Worm (Caenorhabditis elegans) whole organism, L1 larva: Measurements from ENCODE around the gene bigr-1.

Experiments
- C16A3.4 ChIP-seq: fragments of 150-350 bp; optimal IDR thresholded peaks from 2 replicates; lab custom pipeline; 2014; ENCODE audit warnings: missing biosample characterization, missing genetic modification characterization
- F16B12.6 ChIP-seq: fragments of 150-350 bp; optimal IDR thresholded peaks from 2 replicates; lab custom pipeline; 2014; ENCODE audit warnings: missing biosample characterization, missing genetic modification characterization
- Y116A8C.19 ChIP-seq: sonication (generic microtip); optimal IDR thresholded peaks from 2 replicates; lab custom pipeline; 2016; ENCODE audit warnings: missing compliant biosample characterization, missing genetic modification characterization, borderline replicate concordance
- aha-1 ChIP-seq: fragments of 150-350 bp; optimal IDR thresholded peaks from 2 replicates; lab custom pipeline; 2014; ENCODE audit warnings: missing biosample characterization, missing genetic modification characterization
- alr-1 ChIP-seq: fragments of 200-800 bp; sonication (Bioruptor generic); optimal IDR thresholded peaks from 2 replicates; lab custom pipeline; 2018; ENCODE audit warnings: borderline replicate concordance, mild to moderate bottlenecking, missing genetic modification characterization, missing compliant biosample characterization
- aly-2 ChIP-seq: fragments of 150-350 bp; optimal IDR thresholded peaks from 2 replicates; lab custom pipeline; 2014; ENCODE audit warnings: missing biosample characterization, missing genetic modification characterization
- blmp-1 ChIP-seq: fragments of 150-350 bp; optimal IDR thresholded peaks from 2 replicates; lab custom pipeline; 2014; ENCODE audit warnings: missing biosample characterization, missing genetic modification characterization
- ceh-8 ChIP-seq: fragments of 200-800 bp; sonication (Bioruptor generic); optimal IDR thresholded peaks from 2 replicates; lab custom pipeline; 2018; ENCODE audit warnings: mild to moderate bottlenecking, missing genetic modification characterization, moderate library complexity, missing compliant biosample characterization
- ceh-82 ChIP-seq, 3 experiments: fragments of 150-350 bp in 1 of 3; sonication (generic microtip) in 2 of 3; optimal IDR thresholded peaks; 2 replicates each; lab custom pipeline; 2014 to 2017; ENCODE audit warnings: missing biosample characterization in 3 of 3, missing genetic modification characterization in 3 of 3
- ceh-88 ChIP-seq: fragments of 200-800 bp; sonication (Bioruptor generic); IDR thresholded peaks from 2 replicates; pipeline ENCODE4 v1.3.6; 2022; ENCODE audit warnings: missing genetic modification characterization, missing compliant biosample characterization
- ceh-90 ChIP-seq: sonication (generic microtip); optimal IDR thresholded peaks from 2 replicates; lab custom pipeline; 2016; ENCODE audit warnings: missing genetic modification characterization, missing compliant biosample characterization
- ces-1 ChIP-seq: fragments of 150-350 bp; optimal IDR thresholded peaks from 2 replicates; lab custom pipeline; 2014; ENCODE audit warnings: missing biosample characterization, missing genetic modification reagents, missing genetic modification characterization
- dpl-1 ChIP-seq, 3 experiments: fragments of 150-350 bp in 2 of 3; sonication (generic microtip) in 1 of 3; optimal IDR thresholded peaks; 2 replicates each; lab custom pipeline; 2014 to 2017; ENCODE audit warnings: missing biosample characterization in 3 of 3, missing genetic modification characterization in 3 of 3, missing genetic modification reagents in 3 of 3
- dsc-1 ChIP-seq: sonication (generic microtip); optimal IDR thresholded peaks from 2 replicates; lab custom pipeline; 2016; ENCODE audit warnings: mild to moderate bottlenecking, missing genetic modification characterization, missing compliant biosample characterization
- efl-3 ChIP-seq: fragments of 200-800 bp; sonication (Bioruptor generic); optimal IDR thresholded peaks from 2 replicates; lab custom pipeline; 2018; ENCODE audit warnings: mild to moderate bottlenecking, missing genetic modification characterization, missing compliant biosample characterization
- elt-2 ChIP-seq: sonication (generic microtip); optimal IDR thresholded peaks from 2 replicates; lab custom pipeline; 2016; ENCODE audit warnings: missing genetic modification characterization, mild to moderate bottlenecking, inconsistent platforms, missing compliant biosample characterization, missing genetic modification reagents
- elt-3 ChIP-seq, 6 experiments: fragments of 150-350 bp in 1 of 6; sonication (generic microtip); optimal IDR thresholded peaks; 2 replicates each; lab custom pipeline; 2017 to 2018; ENCODE audit warnings: missing biosample characterization in 6 of 6, missing genetic modification characterization in 6 of 6, inconsistent platforms in 1 of 6
- fkh-8 ChIP-seq: sonication (generic microtip); optimal IDR thresholded peaks from 2 replicates; lab custom pipeline; 2016; ENCODE audit warnings: mild to moderate bottlenecking, missing genetic modification characterization, missing compliant biosample characterization
- fos-1 ChIP-seq: fragments of 150-350 bp; optimal IDR thresholded peaks from 2 replicates; lab custom pipeline; 2014; ENCODE audit warnings: missing biosample characterization, missing genetic modification characterization
- grh-1 ChIP-seq: fragments of 200-800 bp; sonication (Bioruptor generic); IDR thresholded peaks from 2 replicates; pipeline ENCODE4 v1.3.6; 2022; ENCODE audit warnings: missing genetic modification reagents, missing genetic modification characterization, missing compliant biosample characterization
- hlh-4 ChIP-seq: sonication (generic microtip); optimal IDR thresholded peaks from 2 replicates; lab custom pipeline; 2016; ENCODE audit warnings: mild to moderate bottlenecking, missing genetic modification characterization, missing compliant biosample characterization
- hpl-2 ChIP-seq: fragments of 150-350 bp; optimal IDR thresholded peaks from 2 replicates; lab custom pipeline; 2014; ENCODE audit warnings: missing biosample characterization, missing genetic modification reagents, missing genetic modification characterization
- isw-1 ChIP-seq: fragments of 200-800 bp; sonication (Bioruptor generic); IDR thresholded peaks from 2 replicates; pipeline ENCODE4 v1.3.6; 2022; ENCODE audit warnings: missing genetic modification characterization, missing compliant biosample characterization
- jun-1 ChIP-seq: fragments of 150-350 bp; optimal IDR thresholded peaks from 2 replicates; lab custom pipeline; 2014; ENCODE audit warnings: missing biosample characterization, missing genetic modification reagents, missing genetic modification characterization
- lin-13 ChIP-seq: fragments of 150-350 bp; optimal IDR thresholded peaks from 2 replicates; lab custom pipeline; 2014; ENCODE audit warnings: missing biosample characterization, missing genetic modification reagents, missing genetic modification characterization
- lin-15B ChIP-seq: fragments of 150-350 bp; sonication (generic microtip); optimal IDR thresholded peaks from 3 replicates; lab custom pipeline; 2014; ENCODE audit warnings: missing biosample characterization, missing genetic modification characterization
- lin-35 ChIP-seq, 2 experiments: fragments of 150-350 bp; optimal IDR thresholded peaks; 2 replicates each; lab custom pipeline; 2014; ENCODE audit warnings: missing biosample characterization in 2 of 2, missing genetic modification characterization in 2 of 2, missing genetic modification reagents in 2 of 2
- mab-9 ChIP-seq: fragments of 200-800 bp; sonication (Bioruptor generic); IDR thresholded peaks from 2 replicates; pipeline ENCODE4 v1.3.6; 2022; ENCODE audit warnings: missing genetic modification reagents, missing genetic modification characterization, missing compliant biosample characterization
- mdl-1 ChIP-seq, 2 experiments: fragments of 150-350 bp; optimal IDR thresholded peaks; 2 replicates each; lab custom pipeline; 2014 to 2017; ENCODE audit warnings: missing biosample characterization in 2 of 2, missing genetic modification characterization in 2 of 2, inconsistent platforms in 1 of 2
- nhr-19 ChIP-seq: fragments of 200-800 bp; sonication (Bioruptor generic); conservative IDR thresholded peaks from 2 replicates; pipeline ENCODE4 v1.3.6; 2022; ENCODE audit warnings: missing genetic modification characterization, missing compliant biosample characterization
- nhr-20 ChIP-seq: sonication (generic microtip); optimal IDR thresholded peaks from 2 replicates; lab custom pipeline; 2016; ENCODE audit warnings: mild to moderate bottlenecking, missing genetic modification characterization, missing compliant biosample characterization
- nhr-47 ChIP-seq: sonication (generic microtip); optimal IDR thresholded peaks from 2 replicates; lab custom pipeline; 2016; ENCODE audit warnings: mild to moderate bottlenecking, missing genetic modification characterization, moderate library complexity, missing compliant biosample characterization
- nhr-76 ChIP-seq: sonication (generic microtip); optimal IDR thresholded peaks from 2 replicates; lab custom pipeline; 2017; ENCODE audit warnings: missing biosample characterization, missing genetic modification characterization
- nhr-77 ChIP-seq: fragments of 150-350 bp; optimal IDR thresholded peaks from 2 replicates; lab custom pipeline; 2014; ENCODE audit warnings: missing biosample characterization, missing genetic modification characterization
- nhr-85 ChIP-seq: sonication (generic microtip); peaks from one replicate; lab custom pipeline; 2016; ENCODE audit warnings: missing genetic modification characterization, inconsistent platforms, missing compliant biosample characterization
- pag-3 ChIP-seq: sonication (generic microtip); optimal IDR thresholded peaks from 2 replicates; lab custom pipeline; 2017; ENCODE audit warnings: missing genetic modification characterization, mild to moderate bottlenecking, missing compliant biosample characterization, antibody characterized with exemption, borderline replicate concordance; ENCODE audit not compliant: insufficient read depth
- pqm-1 ChIP-seq: sonication (generic microtip); optimal IDR thresholded peaks from 3 replicates; lab custom pipeline; 2017; ENCODE audit warnings: missing biosample characterization, missing genetic modification characterization
- snpc-4 ChIP-seq: fragments of 150-350 bp; optimal IDR thresholded peaks from 2 replicates; lab custom pipeline; 2014; ENCODE audit warnings: missing biosample characterization, missing genetic modification characterization
- snu-23 ChIP-seq: sonication (generic microtip); optimal IDR thresholded peaks from 2 replicates; lab custom pipeline; 2016; ENCODE audit warnings: missing genetic modification characterization, missing compliant biosample characterization
- sox-4 ChIP-seq: sonication (generic microtip); optimal IDR thresholded peaks from 2 replicates; lab custom pipeline; 2016; ENCODE audit warnings: missing genetic modification characterization, missing compliant biosample characterization
- sptf-1 ChIP-seq: fragments of 150-350 bp; optimal IDR thresholded peaks from 2 replicates; lab custom pipeline; 2014; ENCODE audit warnings: missing biosample characterization, missing genetic modification characterization
- swsn-7 ChIP-seq: sonication (generic microtip); optimal IDR thresholded peaks from 2 replicates; lab custom pipeline; 2016; ENCODE audit warnings: missing genetic modification characterization, missing compliant biosample characterization
- tlp-1 ChIP-seq: fragments of 150-350 bp; optimal IDR thresholded peaks from 2 replicates; lab custom pipeline; 2014; ENCODE audit warnings: missing biosample characterization, missing genetic modification characterization
- unc-130 ChIP-seq: fragments of 150-350 bp; optimal IDR thresholded peaks from 2 replicates; lab custom pipeline; 2017; ENCODE audit warnings: missing biosample characterization, missing genetic modification characterization, inconsistent platforms
- unc-30 ChIP-seq: sonication (generic microtip); optimal IDR thresholded peaks from 2 replicates; lab custom pipeline; 2017; ENCODE audit warnings: missing biosample characterization, missing genetic modification characterization
- unc-62 ChIP-seq: fragments of 150-350 bp; optimal IDR thresholded peaks from 2 replicates; lab custom pipeline; 2014; ENCODE audit warnings: missing biosample characterization, missing genetic modification reagents, missing genetic modification characterization
- unc-86 ChIP-seq: sonication (generic microtip); optimal IDR thresholded peaks from 2 replicates; lab custom pipeline; 2016; ENCODE audit warnings: missing genetic modification characterization, missing compliant biosample characterization
- unc-98 ChIP-seq: fragments of 200-800 bp; sonication (Bioruptor generic); IDR thresholded peaks from 2 replicates; pipeline ENCODE4 v1.3.6; 2022; ENCODE audit warnings: missing genetic modification characterization, missing compliant biosample characterization
- zip-4 ChIP-seq: fragments of 200-800 bp; sonication (Bioruptor generic); optimal IDR thresholded peaks from 2 replicates; lab custom pipeline; 2018; ENCODE audit warnings: mild to moderate bottlenecking, missing genetic modification characterization, moderate library complexity, missing compliant biosample characterization
- ztf-11 ChIP-seq, 2 experiments: sonication (generic microtip); optimal IDR thresholded peaks; 2 replicates each; lab custom pipeline; 2016 to 2017; ENCODE audit warnings: missing genetic modification characterization in 2 of 2, missing biosample characterization in 1 of 2, missing compliant biosample characterization in 1 of 2

bigr-1 gene

ce11 chrII:11134828-11135227, 46.6 kb upstream of the bigr-1 start, which contains the start of gene F40F8.5:
Gene F40F8.5 (minus strand): TSS chrII:11134928.
- TF ChIP-seq ceh-90, result no peak
- no peak for TF ChIP-seq unc-30 (tag; lab: Kevin White, UChicago)
- no peak for TF ChIP-seq aly-2
- no peak for TF ChIP-seq lin-35 (GFP tag; optimal IDR thresholded peaks at IDR 0.05; lab: Kevin White, UChicago)
- no peak for TF ChIP-seq sox-4 (tag; lab: Kevin White, UChicago)
- TF ChIP-seq dpl-1 (GFP tag; optimal IDR thresholded peaks at IDR 0.05; lab: Kevin White, UChicago), result no peak
- no peak for TF ChIP-seq ceh-82 (tag; optimal IDR thresholded peaks at IDR 0.05; lab: Kevin White, UChicago)
- TF ChIP-seq nhr-77 (tag; lab: Kevin White, UChicago), result no peak
- no peak for TF ChIP-seq alr-1 (tag; lab: Kevin White, UChicago)
- TF ChIP-seq unc-130 (tag; lab: Kevin White, UChicago), result no peak
- TF ChIP-seq snpc-4 (tag; lab: Kevin White, UChicago), result no peak
- TF ChIP-seq elt-2 (tag; lab: Kevin White, UChicago), result no peak
- no peak for TF ChIP-seq fos-1 (tag; lab: Kevin White, UChicago)

- no peak for TF ChIP-seq lin-15B
- peak in 1 of 2 experiments; percentile 13 for TF ChIP-seq lin-35 (GFP tag; optimal IDR thresholded peaks at IDR 0.05; lab: Kevin White, UChicago)
- no peak for TF ChIP-seq nhr-85 (tag; lab: Kevin White, UChicago)
- TF ChIP-seq nhr-76 (tag; lab: Kevin White, UChicago), result no peak
- no peak for TF ChIP-seq jun-1 (tag; lab: Kevin White, UChicago)
- no peak for TF ChIP-seq fkh-8 (tag; lab: Kevin White, UChicago)
- TF ChIP-seq elt-2 (tag; lab: Kevin White, UChicago), result peak; percentile 4
- no peak for TF ChIP-seq lin-13 (GFP tag; lab: Kevin White, UChicago)
- TF ChIP-seq unc-62 (GFP tag; lab: Kevin White, UChicago), result no peak
- no peak for TF ChIP-seq dsc-1 (tag; lab: Kevin White, UChicago)
- no peak for TF ChIP-seq isw-1 (GFP tag; lab: Robert Waterston, UW)
- no peak for TF ChIP-seq aha-1 (tag; lab: Kevin White, UChicago)
- TF ChIP-seq nhr-20, result no peak
- no peak for TF ChIP-seq unc-130 (tag; lab: Kevin White, UChicago)
- TF ChIP-seq ceh-82 (tag; optimal IDR thresholded peaks at IDR 0.05; lab: Kevin White, UChicago), result no peak
- TF ChIP-seq ceh-8, result no peak
- TF ChIP-seq ztf-11 (tag; optimal IDR thresholded peaks at IDR 0.05; lab: Kevin White, UChicago), result no peak
- TF ChIP-seq alr-1 (tag; lab: Kevin White, UChicago), result no peak
- no peak for TF ChIP-seq sptf-1 (tag; lab: Kevin White, UChicago)
- no peak for TF ChIP-seq Y116A8C.19 (tag; lab: Kevin White, UChicago)
- TF ChIP-seq fos-1 (tag; lab: Kevin White, UChicago), result no peak
- TF ChIP-seq aly-2, result no peak
- no peak for TF ChIP-seq blmp-1 (tag; lab: Kevin White, UChicago)
- no peak for TF ChIP-seq hlh-4
- peak; percentile 11 for TF ChIP-seq snu-23 (GFP tag; lab: Kevin White, UChicago)
- TF ChIP-seq zip-4 (GFP tag; lab: Kevin White, UChicago), result no peak
- no peak for TF ChIP-seq dpl-1 (GFP tag; optimal IDR thresholded peaks at IDR 0.05; lab: Kevin White, UChicago)
- TF ChIP-seq F16B12.6, result no peak
- no peak for TF ChIP-seq grh-1 (GFP tag; lab: Robert Waterston, UW)
- TF ChIP-seq mab-9, result no peak
- no peak for TF ChIP-seq pag-3
- TF ChIP-seq ceh-88 (GFP tag; lab: Robert Waterston, UW), result no peak
- TF ChIP-seq hpl-2 (GFP tag; lab: Kevin White, UChicago), result no peak
- no peak for TF ChIP-seq ces-1 (GFP tag; lab: Kevin White, UChicago)
- TF ChIP-seq C16A3.4, result no peak
- TF ChIP-seq tlp-1, result no peak
- TF ChIP-seq nhr-77 (tag; lab: Kevin White, UChicago), result no peak
- no peak for TF ChIP-seq elt-3 (tag; optimal IDR thresholded peaks at IDR 0.05; lab: Kevin White, UChicago)
- no peak for TF ChIP-seq unc-86 (tag; lab: Kevin White, UChicago)
- TF ChIP-seq swsn-7 (tag; lab: Kevin White, UChicago), result no peak
- 0 out of 2 replicates have a peak, but pooled peaks have one; percentile 24 for TF ChIP-seq nhr-19 (GFP tag; lab: Robert Waterston, UW)
- TF ChIP-seq unc-98 (GFP tag; lab: Robert Waterston, UW), result no peak
- TF ChIP-seq mdl-1 (tag; optimal IDR thresholded peaks at IDR 0.05; lab: Kevin White, UChicago), result no peak
- TF ChIP-seq efl-3 (GFP tag; lab: Kevin White, UChicago), result no peak
- no peak for TF ChIP-seq sox-4 (tag; lab: Kevin White, UChicago)
- TF ChIP-seq pqm-1 (tag; lab: Kevin White, UChicago), result no peak
- no peak for TF ChIP-seq nhr-47
These were observed 45.7 kb upstream of the bigr-1 start for ce11 chrII:11135773-11136172.
